Fruit fly (Drosophila melanogaster) S2 (cell line): ENCODE measurements around the gene CG34043.

ENCODE experiments used
- CG8478 ChIP-seq: fragments of >200 bp; optimal IDR thresholded peaks from 2 replicates; lab custom pipeline; 2018
- CTCF ChIP-seq, 2 experiments: fragments of >200 bp; optimal IDR thresholded peaks; 2 replicates each; lab custom pipeline; 2018

The CG34043 gene

DNA sequence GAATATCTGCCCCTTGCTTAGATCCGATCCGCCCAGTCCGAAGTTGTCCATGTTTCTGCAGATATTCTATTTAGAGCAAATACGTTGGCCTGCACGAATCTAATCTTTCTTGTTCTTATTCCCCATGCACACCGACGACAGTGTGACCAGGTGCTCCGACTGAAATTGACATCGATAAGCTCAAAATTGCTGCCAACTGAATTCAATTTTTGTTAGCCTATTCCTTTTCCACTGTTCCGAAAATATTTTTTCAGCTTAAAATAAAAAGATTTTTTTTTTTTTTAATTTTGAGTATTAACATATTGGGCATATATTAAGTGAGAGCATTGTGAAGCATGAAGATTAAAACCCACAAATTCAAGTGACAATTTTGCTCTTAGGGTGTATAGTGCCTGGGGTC, 23.1 kb upstream of the CG34043 start, which contains the start of gene nmd:
Gene nmd, minus strand, starts transcription at position 162 of the 400 bp plus-strand sequence.
- TF ChIP-seq CG8478 (lab: Kevin White, UChicago) (no peak), CTCF (optimal IDR thresholded peaks at IDR 0.05; lab: Kevin White, UChicago) (peak in 1 of 2 experiments; percentile 48)

DNA sequence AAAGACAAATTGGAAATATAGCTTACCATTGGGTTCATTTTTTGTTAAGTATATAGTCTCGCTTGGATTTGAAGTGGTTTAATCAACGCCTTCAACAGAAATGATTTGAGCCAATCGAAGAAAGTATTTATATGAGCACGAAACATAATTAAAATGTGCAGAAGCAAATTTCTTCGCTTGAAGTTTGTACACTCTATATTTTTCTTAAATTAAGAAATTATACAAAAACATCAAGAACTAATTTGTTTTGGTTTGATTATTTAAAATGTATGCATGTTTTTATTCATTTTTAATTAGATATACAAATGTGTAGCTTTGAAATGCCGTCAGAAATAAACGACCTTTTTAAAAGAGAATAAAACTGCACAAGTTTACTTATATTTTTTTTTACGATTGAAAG, 21.2 kb upstream of the CG34043 start, which contains the start of gene CG13138:
Gene CG13138, minus strand, starts transcription at position 101 of the 400 bp plus-strand sequence.
- no peak for TF ChIP-seq CTCF (optimal IDR thresholded peaks at IDR 0.05; lab: Kevin White, UChicago)
- no peak for TF ChIP-seq CG8478 (lab: Kevin White, UChicago)

DNA sequence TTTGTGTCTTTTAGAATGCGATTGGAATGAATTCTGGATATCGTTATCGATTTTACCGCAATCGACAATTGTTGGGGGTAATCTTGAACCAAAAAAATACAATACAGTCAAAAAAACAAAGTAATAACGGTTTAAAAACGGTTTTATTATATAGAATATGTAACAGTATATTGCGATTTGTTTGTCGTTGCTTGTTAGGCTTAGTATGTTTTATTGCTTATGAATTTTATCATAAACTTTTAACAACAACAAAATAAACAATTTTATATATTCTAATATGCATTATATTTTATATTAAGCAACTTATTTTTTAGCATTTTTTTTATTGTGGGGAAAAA, 19.1 kb upstream of the CG34043 start, which contains the start of gene CYLD:
Gene CYLD, minus strand, starts transcription at position 38 of the 338 bp plus-strand sequence.
- TF ChIP-seq CTCF (optimal IDR thresholded peaks at IDR 0.05; lab: Kevin White, UChicago) (no peak), CG8478 (lab: Kevin White, UChicago) (no peak)

DNA sequence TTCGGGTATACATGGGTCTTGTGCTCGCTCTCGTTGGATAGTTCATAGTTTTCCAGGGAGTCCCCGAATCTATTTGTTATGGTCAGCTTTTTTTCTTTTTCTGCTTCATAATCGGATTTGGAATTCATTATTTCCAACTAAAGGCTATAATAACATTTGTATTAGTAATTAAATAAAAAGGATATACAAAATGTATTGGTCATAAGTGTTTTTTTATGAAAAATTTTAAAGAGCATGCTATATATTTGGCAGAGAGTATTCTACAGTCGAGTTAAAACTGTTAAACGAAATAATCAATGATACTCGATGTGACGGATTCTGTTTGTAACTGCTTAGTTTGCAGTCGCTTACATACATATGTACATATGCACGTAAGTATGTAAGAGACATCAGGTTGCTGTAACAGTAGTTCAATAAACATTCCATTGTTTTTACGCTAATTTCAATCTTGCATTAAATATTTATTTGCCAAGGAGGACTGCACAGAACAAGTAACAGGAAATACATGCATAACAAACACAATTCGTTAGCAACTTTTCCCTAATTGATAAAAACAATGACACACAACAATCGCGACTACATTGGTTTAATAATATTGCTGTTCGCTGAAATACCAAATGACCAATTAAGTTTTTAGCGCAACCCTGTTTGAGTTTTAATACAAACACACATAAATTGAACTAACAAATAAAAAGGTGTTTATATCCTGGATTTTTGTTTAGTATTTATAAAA, 18.6 kb upstream of the CG34043 start:
- TF ChIP-seq CTCF (optimal IDR thresholded peaks at IDR 0.05; lab: Kevin White, UChicago) (no peak), CG8478 (lab: Kevin White, UChicago) (no peak)

DNA sequence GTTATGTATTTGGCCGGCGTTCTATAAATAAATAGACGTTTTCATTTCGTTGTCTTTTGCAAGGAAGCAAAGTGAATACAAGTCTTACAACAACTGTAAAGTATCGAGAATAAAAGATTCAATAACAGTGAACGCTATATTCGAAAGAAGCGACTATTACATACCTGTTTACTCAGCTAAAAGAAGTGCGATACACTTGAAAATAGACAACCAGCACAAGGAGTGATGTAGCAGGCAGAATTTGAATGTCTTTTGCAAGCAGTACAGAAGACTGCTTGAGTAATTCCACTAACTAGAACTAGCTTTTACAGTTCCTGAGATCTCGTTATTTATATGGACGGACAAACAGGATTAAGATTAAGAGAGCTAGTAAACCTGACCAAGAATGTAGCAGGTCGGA, 17.6 kb upstream of the CG34043 start:
- no peak for TF ChIP-seq CG8478 (lab: Kevin White, UChicago)
- TF ChIP-seq CTCF (optimal IDR thresholded peaks at IDR 0.05; lab: Kevin White, UChicago) = peak; percentile 19 to 40

DNA sequence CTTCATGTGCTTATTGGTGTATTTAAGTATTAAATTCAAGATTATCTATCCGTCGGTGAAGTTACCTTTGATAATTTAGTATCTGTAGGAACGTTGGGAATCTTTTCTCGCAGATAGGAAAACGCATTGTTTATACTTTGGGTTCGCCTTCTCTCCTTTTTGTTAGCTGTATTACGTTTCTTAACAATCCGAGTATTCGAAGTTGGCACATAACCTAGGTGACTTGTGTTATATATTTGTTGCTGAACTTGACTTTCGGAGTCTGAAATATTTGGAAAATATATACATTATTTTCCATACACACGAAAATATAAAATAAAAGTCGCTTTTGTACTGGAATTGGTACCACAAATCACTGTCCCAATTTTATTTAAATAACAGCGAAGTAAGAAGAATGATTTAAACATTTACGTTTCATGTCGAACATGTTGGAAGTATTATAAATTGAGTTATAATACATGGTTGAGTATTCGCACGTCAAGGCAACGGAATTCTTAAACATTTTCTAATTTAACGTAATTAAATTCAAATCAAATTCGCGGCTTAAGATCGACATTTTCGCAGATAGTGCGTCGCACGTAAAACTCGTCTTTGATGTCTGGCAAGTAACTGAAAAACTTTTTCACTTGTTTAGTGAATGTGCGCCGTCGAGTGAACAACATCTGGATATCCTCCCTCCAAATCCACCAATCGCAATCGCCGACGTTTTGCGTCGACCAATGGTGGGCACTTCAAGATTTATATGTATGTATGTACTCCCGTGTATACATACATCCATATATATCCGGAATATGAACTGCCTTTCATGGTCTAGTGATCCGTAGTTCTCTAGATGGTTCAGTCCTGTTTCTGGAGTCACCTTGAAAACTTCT, 14.4 kb upstream of the CG34043 start, which contains the start of gene Hand:
Gene Hand, minus strand, starts transcription at position 588 of the 872 bp plus-strand sequence.
- TF ChIP-seq CG8478 (lab: Kevin White, UChicago) = no peak
- TF ChIP-seq CTCF (optimal IDR thresholded peaks at IDR 0.05; lab: Kevin White, UChicago) = no peak

DNA sequence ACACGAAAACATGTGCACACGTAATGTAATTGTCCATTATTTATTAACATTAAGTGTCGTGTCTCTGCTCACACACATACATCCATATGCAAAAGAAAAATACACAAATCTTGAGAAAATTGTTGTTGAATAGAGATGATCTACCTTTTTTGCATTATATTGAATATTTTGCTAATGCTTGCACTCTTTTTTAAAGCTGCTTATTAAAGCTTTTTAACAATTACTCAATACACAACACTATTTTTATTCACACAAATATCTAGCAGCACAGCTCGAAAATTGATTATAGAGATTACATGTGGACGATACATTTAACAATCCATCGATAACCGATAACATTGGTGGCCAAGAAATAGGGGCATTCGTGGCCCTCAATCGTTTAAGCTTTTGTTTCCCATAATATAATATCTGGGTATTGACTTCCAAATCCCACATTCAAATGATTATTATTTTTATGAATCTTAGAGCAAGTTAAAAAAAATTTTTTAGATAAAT, 11.4 kb upstream of the CG34043 start, which contains the start of gene Ufd4:
Gene Ufd4, minus strand, starts transcription at position 300 of the 495 bp plus-strand sequence.
- no peak for TF ChIP-seq CG8478 (lab: Kevin White, UChicago)
- TF ChIP-seq CTCF (optimal IDR thresholded peaks at IDR 0.05; lab: Kevin White, UChicago) = no peak

DNA sequence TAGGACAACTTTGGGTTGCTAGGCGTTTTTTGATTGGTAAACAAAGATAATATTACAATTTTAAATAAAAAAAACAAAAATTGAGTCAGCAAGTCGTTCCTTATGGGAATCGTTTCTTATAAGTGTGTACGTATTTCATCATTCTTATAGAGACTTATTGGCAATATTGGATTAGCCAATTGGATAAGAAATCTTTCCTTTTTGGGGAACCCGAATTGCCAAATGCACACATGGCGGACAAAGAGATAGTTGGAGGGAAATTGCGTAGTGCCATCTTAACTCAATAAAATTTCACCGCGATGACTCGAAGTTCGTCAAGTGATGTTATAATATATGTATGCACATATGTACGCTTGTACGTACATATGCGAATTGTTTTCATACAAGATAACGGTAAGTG, 10.6 kb upstream of the CG34043 start:
- no peak for TF ChIP-seq CTCF (optimal IDR thresholded peaks at IDR 0.05; lab: Kevin White, UChicago)
- TF ChIP-seq CG8478 (lab: Kevin White, UChicago) = no peak

DNA sequence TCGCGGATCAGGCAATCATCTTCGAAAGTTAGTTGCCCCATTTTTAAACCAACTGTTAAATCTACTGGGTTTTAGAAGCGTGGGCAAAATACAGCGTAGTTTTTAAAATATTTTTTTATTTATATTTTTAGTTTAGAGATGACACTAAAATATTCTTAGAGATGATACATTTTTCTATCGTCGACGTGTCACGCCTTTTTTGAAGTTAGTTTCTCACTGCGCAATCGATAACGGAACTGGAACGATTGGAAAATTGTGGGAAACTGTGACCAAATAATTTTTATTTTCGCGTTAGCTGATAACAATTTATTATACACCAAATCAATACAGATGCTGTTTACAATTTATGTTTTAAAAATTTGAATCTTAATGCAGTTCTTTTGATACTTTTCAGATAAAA, 2.0 kb downstream of the CG34043 start, which contains the start of gene Utx:
Gene Utx, minus strand, starts transcription at position 154 of the 400 bp plus-strand sequence.
- TF ChIP-seq CG8478 (lab: Kevin White, UChicago) (no peak), CTCF (optimal IDR thresholded peaks at IDR 0.05; lab: Kevin White, UChicago) (peak in 1 of 2 experiments; percentile 21)

DNA sequence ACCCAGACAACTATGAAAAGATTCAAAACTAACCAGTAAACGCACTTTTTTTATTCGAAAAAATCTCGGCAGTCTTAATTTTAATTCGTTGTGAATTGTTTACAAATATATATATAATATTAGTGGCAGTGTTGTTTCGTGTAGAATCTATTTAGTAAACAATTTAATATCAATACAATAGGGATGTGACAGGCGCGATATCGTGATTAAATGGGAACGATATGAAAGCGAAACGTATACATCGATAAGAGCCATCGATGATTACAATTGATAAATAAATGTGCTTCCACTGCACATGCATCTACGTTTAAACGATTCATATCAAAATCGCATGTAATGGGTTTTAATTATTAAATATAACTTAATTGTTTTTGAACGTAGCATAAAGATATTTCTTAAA, 3.3 kb downstream of the CG34043 start:
- TF ChIP-seq CTCF (optimal IDR thresholded peaks at IDR 0.05; lab: Kevin White, UChicago) (peak in 1 of 2 experiments; percentile 9), CG8478 (lab: Kevin White, UChicago) (no peak)

DNA sequence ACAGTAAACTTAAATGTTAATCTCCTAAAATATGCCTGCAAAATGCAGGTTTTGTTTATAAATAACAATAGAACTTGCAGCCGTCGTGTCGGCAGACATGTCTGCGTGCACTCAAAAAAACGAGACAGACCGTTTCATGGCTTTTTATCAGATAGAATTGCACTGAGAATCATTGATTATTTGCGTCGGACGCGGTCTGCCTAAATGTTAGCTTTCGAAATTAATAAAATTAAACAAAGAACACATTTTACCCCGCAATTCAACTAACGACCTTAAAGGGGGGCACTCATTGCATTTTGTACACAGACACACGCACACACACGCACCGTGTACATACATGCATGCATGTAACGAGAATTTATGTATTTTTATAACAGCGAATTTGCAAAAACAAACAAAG, 3.8 kb downstream of the CG34043 start:
- no peak for TF ChIP-seq CTCF (optimal IDR thresholded peaks at IDR 0.05; lab: Kevin White, UChicago)
- TF ChIP-seq CG8478 (lab: Kevin White, UChicago) = no peak

DNA sequence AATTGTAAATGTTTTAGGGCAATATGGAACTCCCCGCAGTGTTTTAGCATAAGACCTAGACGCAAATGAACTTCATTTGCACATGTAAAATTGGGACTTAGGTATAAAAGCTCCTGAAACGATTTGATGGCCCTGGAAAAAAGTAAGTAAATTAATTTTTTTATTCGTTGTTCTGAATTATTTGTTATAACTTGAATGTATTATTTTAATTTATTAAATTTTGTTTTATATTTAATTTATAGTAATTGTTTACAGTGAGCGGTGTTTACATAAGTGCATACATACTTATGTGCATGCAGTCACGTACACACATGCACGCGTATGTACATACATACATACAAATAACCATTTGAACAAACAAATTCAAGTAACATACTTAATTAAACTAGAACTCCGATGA, 4.2 kb downstream of the CG34043 start:
- TF ChIP-seq CTCF (optimal IDR thresholded peaks at IDR 0.05; lab: Kevin White, UChicago) (no peak), CG8478 (lab: Kevin White, UChicago) (no peak)

DNA sequence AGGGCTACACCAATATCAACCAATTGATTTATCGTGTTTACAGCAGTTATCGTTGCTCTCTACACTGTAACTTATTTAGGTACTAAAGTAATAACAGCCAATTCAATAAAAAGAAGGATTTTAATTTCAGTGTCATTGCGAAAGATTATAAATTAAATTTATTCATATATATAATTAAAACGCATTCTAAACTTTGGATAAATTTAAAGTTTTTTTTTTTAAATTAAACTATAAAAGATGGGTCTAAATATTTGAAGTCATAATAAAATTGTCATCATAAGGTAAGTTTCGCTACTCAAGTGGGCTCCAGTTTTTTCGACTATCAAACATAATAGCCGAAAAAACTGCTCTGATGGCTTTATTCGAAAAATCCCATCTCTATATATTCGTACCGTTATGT, 8.4 kb downstream of the CG34043 start, which contains the start of gene trk:
Gene trk, minus strand, starts transcription at position 101 of the 400 bp plus-strand sequence.
- TF ChIP-seq CTCF (optimal IDR thresholded peaks at IDR 0.05; lab: Kevin White, UChicago) = no peak
- no peak for TF ChIP-seq CG8478 (lab: Kevin White, UChicago)

DNA sequence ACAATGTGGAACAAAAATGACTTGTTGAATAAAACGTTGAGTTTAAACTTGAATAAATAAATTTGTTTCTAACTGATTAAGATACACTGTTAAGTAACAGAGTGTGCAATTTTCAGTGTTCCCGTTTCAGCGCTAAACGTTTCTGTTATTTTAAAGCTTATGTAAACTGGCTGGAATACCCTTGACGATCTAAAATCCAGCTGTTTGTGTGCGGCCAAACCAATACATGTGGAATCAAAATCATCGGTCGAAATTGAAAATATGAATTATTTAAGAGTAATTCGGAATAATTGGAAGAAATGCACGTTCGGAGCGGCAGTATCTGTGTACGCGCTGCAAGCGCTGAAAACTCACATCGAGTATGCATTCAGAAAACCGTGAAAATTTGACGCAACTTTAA, 10.8 kb downstream of the CG34043 start, which contains the start of gene Mulk:
Gene Mulk, plus strand, starts transcription at position 198 of the 400 bp plus-strand sequence.
- TF ChIP-seq CG8478 (lab: Kevin White, UChicago) (no peak), CTCF (optimal IDR thresholded peaks at IDR 0.05; lab: Kevin White, UChicago) (no peak)
